Fruit fly (Drosophila melanogaster) whole organism, embryonic: ENCODE measurements around the gene CG9948.

Experiments used
- ATbp ChIP-seq: fragments of 200-800 bp; sonication (Bioruptor generic); optimal IDR thresholded peaks from 2 replicates; lab custom pipeline; 2017; ENCODE audit warnings: missing biosample characterization, mild to moderate bottlenecking, missing genetic modification characterization, missing genetic modification reagents
- Adf1 ChIP-seq: fragments of 200-800 bp; sonication (Bioruptor generic); IDR thresholded peaks from 2 replicates; pipeline ENCODE4 v1.3.6; 2022; ENCODE audit warnings: missing biosample characterization, missing genetic modification characterization
- Atf6 ChIP-seq: fragments of 200-800 bp; sonication (Bioruptor generic); IDR thresholded peaks from 2 replicates; pipeline ENCODE4 v1.3.6; 2022; ENCODE audit warnings: missing biosample characterization, missing genetic modification characterization
- BtbVII ChIP-seq: fragments of 200-800 bp; sonication (Bioruptor generic); optimal IDR thresholded peaks from 3 replicates; lab custom pipeline; 2017; ENCODE audit warnings: missing biosample characterization, mild to moderate bottlenecking, missing genetic modification characterization
- C15 ChIP-seq: fragments of 200-800 bp; sonication (Bioruptor generic); IDR thresholded peaks from 3 replicates; pipeline ENCODE4 v1.3.6; 2022; ENCODE audit warnings: missing biosample characterization, missing genetic modification characterization
- CG10147 ChIP-seq: fragments of 200-800 bp; sonication (Bioruptor generic); optimal IDR thresholded peaks from 2 replicates; lab custom pipeline; 2019; ENCODE audit warnings: missing biosample characterization, mild to moderate bottlenecking, missing genetic modification characterization, moderate library complexity
- CG10267 ChIP-seq: fragments of 200-800 bp; sonication (Bioruptor generic); optimal IDR thresholded peaks from 2 replicates; lab custom pipeline; 2018; ENCODE audit warnings: missing biosample characterization, mild to moderate bottlenecking, missing genetic modification characterization, moderate library complexity
- CG10543 ChIP-seq: fragments of 200-800 bp; sonication (Bioruptor generic); optimal IDR thresholded peaks from 3 replicates; lab custom pipeline; 2017; ENCODE audit warnings: missing biosample characterization, mild to moderate bottlenecking, missing genetic modification characterization, moderate library complexity
- CG11456 ChIP-seq: fragments of 200-800 bp; sonication (Bioruptor generic); IDR thresholded peaks from 3 replicates; pipeline ENCODE4 v1.3.6; 2022; ENCODE audit warnings: missing biosample characterization, missing genetic modification characterization
- CG12219 ChIP-seq: fragments of 200-800 bp; sonication (Bioruptor generic); optimal IDR thresholded peaks from 3 replicates; lab custom pipeline; 2018; ENCODE audit warnings: missing biosample characterization, mild to moderate bottlenecking, missing genetic modification characterization
- CG13624 ChIP-seq: fragments of 200-800 bp; sonication (Bioruptor generic); optimal IDR thresholded peaks from 2 replicates; lab custom pipeline; 2016; ENCODE audit warnings: missing biosample characterization, missing genetic modification characterization
- CG17912 ChIP-seq: fragments of 200-800 bp; sonication (Bioruptor generic); optimal IDR thresholded peaks from 2 replicates; lab custom pipeline; 2018; ENCODE audit warnings: missing biosample characterization, mild to moderate bottlenecking, missing genetic modification characterization
- CG30431 ChIP-seq: fragments of 200-800 bp; sonication (Bioruptor generic); optimal IDR thresholded peaks from 2 replicates; lab custom pipeline; 2017; ENCODE audit warnings: missing biosample characterization, missing genetic modification characterization
- CG3065 ChIP-seq: fragments of 200-800 bp; sonication (Bioruptor generic); optimal IDR thresholded peaks from 2 replicates; lab custom pipeline; 2016; ENCODE audit warnings: missing biosample characterization, missing genetic modification characterization
- CG34376 ChIP-seq: fragments of 200-800 bp; sonication (Bioruptor generic); optimal IDR thresholded peaks from 2 replicates; lab custom pipeline; 2018; ENCODE audit warnings: missing biosample characterization, mild to moderate bottlenecking, missing genetic modification characterization
- CG5245 ChIP-seq: fragments of 200-800 bp; sonication (Bioruptor generic); optimal IDR thresholded peaks from 3 replicates; lab custom pipeline; 2016; ENCODE audit warnings: missing biosample characterization, missing genetic modification characterization
- CG5953 ChIP-seq: fragments of 200-800 bp; sonication (Bioruptor generic); IDR thresholded peaks from 2 replicates; pipeline ENCODE4 v1.3.6; 2022; ENCODE audit warnings: missing biosample characterization, missing genetic modification characterization
- CG9727 ChIP-seq: fragments of 200-800 bp; sonication (Bioruptor generic); optimal IDR thresholded peaks from 3 replicates; lab custom pipeline; 2017; ENCODE audit warnings: missing biosample characterization, mild to moderate bottlenecking, missing genetic modification characterization
- GATAe ChIP-seq: fragments of 200-800 bp; sonication (Bioruptor generic); conservative IDR thresholded peaks from 2 replicates; pipeline ENCODE4 v1.3.6; 2022; ENCODE audit warnings: missing biosample characterization, missing genetic modification characterization
- Mad ChIP-seq: fragments of 200-800 bp; sonication (Bioruptor generic); optimal IDR thresholded peaks from 2 replicates; lab custom pipeline; 2016; ENCODE audit warnings: missing biosample characterization, missing genetic modification characterization
- Mes4 ChIP-seq: fragments of 200-800 bp; sonication (Bioruptor generic); optimal IDR thresholded peaks from 2 replicates; lab custom pipeline; 2016; ENCODE audit warnings: missing biosample characterization, missing genetic modification characterization
- ab ChIP-seq: fragments of 200-800 bp; sonication (Bioruptor generic); optimal IDR thresholded peaks from 2 replicates; lab custom pipeline; 2016; ENCODE audit warnings: missing biosample characterization, missing genetic modification characterization
- aop ChIP-seq: fragments of 200-800 bp; sonication (Bioruptor generic); IDR thresholded peaks from 2 replicates; pipeline ENCODE4 v1.3.6; 2022; ENCODE audit warnings: missing biosample characterization, missing genetic modification characterization
- bowl ChIP-seq: fragments of 200-800 bp; sonication (Bioruptor generic); IDR thresholded peaks from 2 replicates; pipeline ENCODE4 v1.3.6; 2022; ENCODE audit warnings: missing biosample characterization, missing genetic modification characterization
- chinmo ChIP-seq: fragments of 200-800 bp; sonication (Bioruptor generic); IDR thresholded peaks from 4 replicates; pipeline ENCODE4 v1.3.6; 2022; ENCODE audit warnings: missing biosample characterization, missing genetic modification characterization; ENCODE audit not compliant: partially characterized antibody
- dan ChIP-seq: fragments of 200-800 bp; sonication (Bioruptor generic); IDR thresholded peaks from 2 replicates; pipeline ENCODE4 v1.3.6; 2022; ENCODE audit warnings: missing biosample characterization, missing genetic modification characterization
- dysf ChIP-seq: fragments of 200-800 bp; sonication (Bioruptor generic); IDR thresholded peaks from 3 replicates; pipeline ENCODE4 v1.3.6; 2022; ENCODE audit warnings: missing biosample characterization, missing genetic modification characterization
- exex ChIP-seq: fragments of 200-800 bp; sonication (Bioruptor generic); optimal IDR thresholded peaks from 4 replicates; lab custom pipeline; 2018; ENCODE audit warnings: missing biosample characterization, mild to moderate bottlenecking, missing genetic modification characterization, moderate library complexity
- fd96Cb ChIP-seq: fragments of 200-800 bp; sonication (Bioruptor generic); optimal IDR thresholded peaks from 2 replicates; lab custom pipeline; 2018; ENCODE audit warnings: missing biosample characterization, mild to moderate bottlenecking, missing genetic modification characterization, moderate library complexity
- ftz-f1 ChIP-seq: fragments of 200-800 bp; sonication (Bioruptor generic); optimal IDR thresholded peaks from 2 replicates; lab custom pipeline; 2016; ENCODE audit warnings: missing biosample characterization, missing genetic modification characterization
- gcm ChIP-seq: fragments of 200-800 bp; sonication (Bioruptor generic); optimal IDR thresholded peaks from 2 replicates; lab custom pipeline; 2019; ENCODE audit warnings: missing biosample characterization, mild to moderate bottlenecking, missing genetic modification characterization, moderate library complexity
- jing ChIP-seq: fragments of 200-800 bp; sonication (Bioruptor generic); optimal IDR thresholded peaks from 2 replicates; lab custom pipeline; 2018; ENCODE audit warnings: missing biosample characterization, mild to moderate bottlenecking, missing genetic modification characterization
- ken ChIP-seq: fragments of 200-800 bp; sonication (Bioruptor generic); IDR thresholded peaks from 3 replicates; pipeline ENCODE4 v1.3.6; 2022; ENCODE audit warnings: missing biosample characterization, missing genetic modification characterization
- kni ChIP-seq: fragments of 200-800 bp; sonication (Bioruptor generic); optimal IDR thresholded peaks from 3 replicates; lab custom pipeline; 2017; ENCODE audit warnings: mild to moderate bottlenecking, missing biosample characterization, missing genetic modification reagents, missing genetic modification characterization
- knrl ChIP-seq: fragments of 200-800 bp; sonication (Bioruptor generic); IDR thresholded peaks from 3 replicates; pipeline ENCODE4 v1.3.6; 2022; ENCODE audit warnings: missing biosample characterization, missing genetic modification characterization; ENCODE audit not compliant: partially characterized antibody
- nau ChIP-seq: fragments of 200-800 bp; sonication (Bioruptor generic); optimal IDR thresholded peaks from 3 replicates; lab custom pipeline; 2017; ENCODE audit warnings: missing biosample characterization, mild to moderate bottlenecking, missing genetic modification characterization, missing genetic modification reagents
- nom ChIP-seq: fragments of 200-800 bp; sonication (Bioruptor generic); optimal IDR thresholded peaks from 2 replicates; lab custom pipeline; 2017; ENCODE audit warnings: missing biosample characterization, missing genetic modification characterization, mild to moderate bottlenecking, moderate library complexity, missing genetic modification reagents
- otp ChIP-seq: fragments of 200-800 bp; sonication (Bioruptor generic); IDR thresholded peaks from 3 replicates; pipeline ENCODE4, ENCODE4 v1.3.6; 2022; ENCODE audit warnings: missing biosample characterization, missing genetic modification characterization
- p53 ChIP-seq: fragments of 200-800 bp; sonication (Bioruptor generic); optimal IDR thresholded peaks from 2 replicates; lab custom pipeline; 2016; ENCODE audit warnings: missing biosample characterization, missing genetic modification characterization
- prd ChIP-seq, 3 experiments: fragments of >200 bp in 2 of 3; fragments of 200-800 bp in 1 of 3; sonication (Bioruptor generic) in 1 of 3; optimal IDR thresholded peaks in 2 of 3; IDR thresholded peaks in 1 of 3; 2 replicates in 2 of 3; 3 replicates in 1 of 3; pipeline versions ENCODE4 v1.3.6 to Lab custom; 2017 to 2022; ENCODE audit warnings: missing biosample characterization in 1 of 3, missing genetic modification characterization in 1 of 3
- ranshi ChIP-seq: fragments of 200-800 bp; sonication (Bioruptor generic); IDR thresholded peaks from 2 replicates; pipeline ENCODE4 v1.3.6; 2022; ENCODE audit warnings: missing biosample characterization, missing genetic modification characterization
- sc ChIP-seq, 3 experiments: fragments of >200 bp in 2 of 3; fragments of 200-800 bp in 1 of 3; sonication (Bioruptor generic) in 1 of 3; optimal IDR thresholded peaks; 2 replicates in 2 of 3; 3 replicates in 1 of 3; lab custom pipeline; 2017; ENCODE audit warnings: mild to moderate bottlenecking in 1 of 3, missing biosample characterization in 1 of 3, missing genetic modification characterization in 1 of 3, missing genetic modification reagents in 1 of 3
- sens ChIP-seq: fragments of 200-800 bp; sonication (Bioruptor generic); peaks from one replicate; lab custom pipeline; 2016; ENCODE audit warnings: missing biosample characterization, missing genetic modification characterization
- sim ChIP-seq: fragments of 200-800 bp; sonication (Bioruptor generic); IDR thresholded peaks from 2 replicates; pipeline ENCODE4 v1.3.6; 2022; ENCODE audit warnings: missing biosample characterization, missing genetic modification characterization
- sna ChIP-seq: fragments of 200-800 bp; sonication (Bioruptor generic); IDR thresholded peaks from 2 replicates; pipeline ENCODE4 v1.3.6; 2022; ENCODE audit warnings: missing biosample characterization, missing genetic modification characterization; ENCODE audit not compliant: partially characterized antibody
- sob ChIP-seq: fragments of 200-800 bp; sonication (Bioruptor generic); IDR thresholded peaks from 2 replicates; pipeline ENCODE4 v1.3.6; 2022; ENCODE audit warnings: missing biosample characterization, missing genetic modification characterization
- tna ChIP-seq: fragments of 200-800 bp; sonication (Bioruptor generic); IDR thresholded peaks from 2 replicates; pipeline ENCODE4 v1.3.6; 2022; ENCODE audit warnings: missing biosample characterization, missing genetic modification characterization; ENCODE audit not compliant: partially characterized antibody
- yki ChIP-seq: fragments of >200 bp; optimal IDR thresholded peaks from 3 replicates; lab custom pipeline; 2018
- zf30C ChIP-seq: fragments of 200-800 bp; sonication (Bioruptor generic); optimal IDR thresholded peaks from 3 replicates; lab custom pipeline; 2018; ENCODE audit warnings: missing biosample characterization, mild to moderate bottlenecking, missing genetic modification characterization

Gene CG9948

DNA sequence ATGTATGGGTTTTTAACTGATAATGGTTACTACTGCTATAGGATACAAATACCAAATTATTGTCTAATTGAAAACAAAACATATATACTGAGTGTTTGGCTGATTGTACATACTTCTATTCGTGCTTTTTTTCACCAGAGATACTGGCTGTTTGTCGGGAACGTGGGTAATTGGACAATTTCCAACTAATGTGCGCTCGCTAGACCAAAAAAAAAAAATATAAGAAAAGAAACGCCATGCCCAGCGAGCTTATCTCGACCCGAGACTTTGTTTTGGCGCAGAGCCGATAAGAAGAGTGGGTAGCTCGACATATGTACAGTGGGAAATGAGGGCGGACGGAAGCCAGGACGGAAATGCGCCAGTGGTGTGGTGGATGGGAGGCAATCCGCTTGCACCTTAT, 7.4 kb downstream of the CG9948 start:
- TF ChIP-seq aop (GFP tag; lab: Robert Waterston, UW) (peak; percentile 43; the same call in 1 of the 2 replicates), Mes4 (GFP tag; lab: Kevin White, UChicago) (no peak), jing (GFP tag; lab: Kevin White, UChicago) (no peak), sens (peak; percentile 68), fd96Cb (no peak), sim (no peak), Atf6 (no peak), CG17912 (peak; percentile 26), exex (tag; lab: Kevin White, UChicago) (peak; percentile 83), p53 (no peak), tna (GFP tag; lab: Robert Waterston, UW) (no peak), yki (lab: Kevin White, UChicago) (no peak), chinmo (GFP tag; lab: Robert Waterston, UW) (peak; percentile 85; the same call in 1 of the 4 replicates), CG34376 (GFP tag; lab: Kevin White, UChicago) (peak; percentile 2), CG10267 (tag; lab: Kevin White, UChicago) (no peak), dan (GFP tag; lab: Robert Waterston, UW) (no peak), nau (GFP tag; lab: Kevin White, UChicago) (no peak), BtbVII (no peak), CG12219 (GFP tag; lab: Kevin White, UChicago) (no peak), CG10147 (no peak), GATAe (peak; percentile 67), CG10543 (GFP tag; lab: Kevin White, UChicago) (peak; percentile 4), sna (GFP tag; lab: Robert Waterston, UW) (no peak), prd (optimal IDR thresholded peaks at IDR 0.05; lab: Kevin White, UChicago) (no peak), prd (GFP tag; IDR thresholded peaks at IDR 0.05; lab: Robert Waterston, UW) (no peak), CG5245 (GFP tag; lab: Kevin White, UChicago) (no peak)

DNA sequence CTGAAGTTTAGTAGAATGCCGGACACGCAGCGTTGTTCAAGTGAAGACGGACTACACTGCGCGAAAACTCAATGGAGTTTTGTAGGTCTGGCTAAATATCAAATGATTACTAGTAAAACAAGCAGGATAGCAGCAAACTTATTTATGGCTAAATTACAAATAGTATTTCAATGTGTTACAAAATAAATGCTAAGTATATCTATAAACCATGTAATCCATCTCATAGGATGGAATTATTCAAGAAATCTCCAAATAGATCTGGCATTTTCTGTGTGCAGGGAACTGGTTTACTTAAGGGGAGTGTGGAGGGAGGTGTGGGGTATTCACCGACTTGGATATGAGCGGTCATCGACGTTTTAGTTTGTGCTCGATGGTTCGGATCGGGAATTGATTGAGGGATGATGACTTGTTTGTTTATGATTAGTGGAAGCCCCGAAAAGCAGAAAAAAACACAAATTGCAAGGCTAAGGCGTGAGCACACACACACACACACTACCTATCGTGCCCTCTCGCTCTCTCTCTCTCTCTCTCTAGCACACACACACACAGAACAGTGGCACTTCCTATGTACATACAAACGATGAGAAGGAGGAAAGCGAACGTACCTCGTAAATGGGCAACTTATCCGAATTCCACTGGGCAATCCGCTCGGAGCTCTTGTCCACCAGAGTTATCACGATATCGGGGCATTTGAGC, 8.1 kb downstream of the CG9948 start:
- peak; percentile 44 for TF ChIP-seq ab (GFP tag; lab: Kevin White, UChicago)
- TF ChIP-seq CG30431, result peak; percentile 70
- peak; percentile 90 for TF ChIP-seq zf30C (GFP tag; lab: Kevin White, UChicago)
- peak; percentile 69 for TF ChIP-seq CG3065 (GFP tag; lab: Kevin White, UChicago)
- peak; percentile 76 for TF ChIP-seq ATbp
- 0 out of 2 replicates have a peak, but pooled peaks have one; percentile 2 for TF ChIP-seq aop (GFP tag; lab: Robert Waterston, UW)
- 0 out of 3 replicates have a peak, but pooled peaks have one; percentile 20 for TF ChIP-seq ken
- TF ChIP-seq gcm (GFP tag; lab: Kevin White, UChicago), result peak; percentile 61
- peak; percentile 88 for TF ChIP-seq dysf (GFP tag; lab: Robert Waterston, UW)
- peak; percentile 71 for TF ChIP-seq sob (GFP tag; lab: Robert Waterston, UW)
- TF ChIP-seq ranshi (GFP tag; lab: Robert Waterston, UW), result peak; percentile 64; the same call in 1 of the 2 replicates
- TF ChIP-seq CG11456 (GFP tag; lab: Robert Waterston, UW), result peak; percentile 51; the same call in 1 of the 3 replicates
- peak; percentile 39 for TF ChIP-seq nom (GFP tag; lab: Kevin White, UChicago)
- TF ChIP-seq ftz-f1 (GFP tag; lab: Kevin White, UChicago), result no peak
- TF ChIP-seq kni (GFP tag; lab: Kevin White, UChicago), result no peak
- TF ChIP-seq C15 (GFP tag; lab: Robert Waterston, UW), result no peak
- TF ChIP-seq bowl (GFP tag; lab: Robert Waterston, UW), result peak; percentile 40; the same call in 1 of the 2 replicates
- peak; percentile 76 for TF ChIP-seq CG13624 (GFP tag; lab: Kevin White, UChicago)
- TF ChIP-seq CG9727, result peak; percentile 84
- TF ChIP-seq Mad, result peak; percentile 71
- no peak for TF ChIP-seq sc (optimal IDR thresholded peaks at IDR 0.05; lab: Kevin White, UChicago)
- TF ChIP-seq sc (GFP tag; optimal IDR thresholded peaks at IDR 0.05; lab: Kevin White, UChicago), result peak; percentile 74
- peak; percentile 35; the same call in 1 of the 2 replicates for TF ChIP-seq CG5953
- TF ChIP-seq otp, result peak; percentile 65; the same call in 2 of the 3 replicates
- TF ChIP-seq Adf1 (GFP tag; lab: Robert Waterston, UW), result peak; percentile 30; the same call in 1 of the 2 replicates
- no peak for TF ChIP-seq knrl (GFP tag; lab: Robert Waterston, UW)
